Fruit fly (Drosophila melanogaster) whole organism, larva: ENCODE measurements around the gene RabGGTb.
A peak's percentile ranks its signal among the peaks of the same experiment; 100 is the strongest.

Experiments used
- noc ChIP-seq: fragments of 200-800 bp; sonication (Bioruptor generic); optimal IDR thresholded peaks from 3 replicates; lab custom pipeline; 2019; ENCODE audit warnings: missing biosample characterization, mild to moderate bottlenecking, missing genetic modification characterization, moderate library complexity

RabGGTb gene

DNA sequence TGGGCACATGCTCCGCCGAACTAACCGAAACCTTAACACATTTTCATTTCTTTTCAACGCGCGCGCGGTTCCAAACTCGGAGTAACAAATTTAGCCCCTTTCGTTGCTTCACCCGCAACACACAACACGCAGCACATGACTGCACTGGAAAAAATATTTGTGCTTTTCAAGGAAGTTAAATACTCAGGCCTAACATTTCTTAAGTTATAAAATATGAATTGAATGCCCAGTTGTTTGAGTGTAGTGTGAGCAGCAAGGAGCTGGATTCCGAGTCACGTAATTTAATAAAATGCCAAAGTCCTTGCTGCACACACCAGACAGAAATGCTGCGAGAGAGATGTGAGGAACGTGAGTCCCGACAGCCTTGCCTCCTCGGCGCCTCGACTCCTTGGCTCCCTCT is 22.5 kb downstream of the RabGGTb start:
- no peak for TF ChIP-seq noc

DNA sequence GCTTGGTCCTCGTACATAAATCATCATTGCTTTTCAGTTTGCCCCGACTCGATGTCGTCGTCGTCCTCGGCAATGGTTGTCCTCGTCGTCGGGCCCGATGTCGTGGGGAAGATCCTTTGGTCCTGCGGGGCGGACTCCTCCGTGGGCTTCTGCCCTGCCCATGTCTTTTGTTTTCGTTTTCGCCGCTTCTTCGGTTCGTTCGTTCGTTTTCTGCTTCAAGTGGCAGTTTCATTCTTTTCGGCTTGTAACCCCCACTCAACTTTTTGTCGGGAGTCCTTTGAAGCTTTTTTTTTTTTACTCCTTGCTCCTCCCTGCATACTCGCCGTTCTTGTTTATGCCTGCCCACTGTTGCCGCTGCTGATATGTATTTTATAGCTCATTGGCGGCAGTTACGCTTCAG is 24.7 kb downstream of the RabGGTb start:
- TF ChIP-seq noc: no peak

DNA sequence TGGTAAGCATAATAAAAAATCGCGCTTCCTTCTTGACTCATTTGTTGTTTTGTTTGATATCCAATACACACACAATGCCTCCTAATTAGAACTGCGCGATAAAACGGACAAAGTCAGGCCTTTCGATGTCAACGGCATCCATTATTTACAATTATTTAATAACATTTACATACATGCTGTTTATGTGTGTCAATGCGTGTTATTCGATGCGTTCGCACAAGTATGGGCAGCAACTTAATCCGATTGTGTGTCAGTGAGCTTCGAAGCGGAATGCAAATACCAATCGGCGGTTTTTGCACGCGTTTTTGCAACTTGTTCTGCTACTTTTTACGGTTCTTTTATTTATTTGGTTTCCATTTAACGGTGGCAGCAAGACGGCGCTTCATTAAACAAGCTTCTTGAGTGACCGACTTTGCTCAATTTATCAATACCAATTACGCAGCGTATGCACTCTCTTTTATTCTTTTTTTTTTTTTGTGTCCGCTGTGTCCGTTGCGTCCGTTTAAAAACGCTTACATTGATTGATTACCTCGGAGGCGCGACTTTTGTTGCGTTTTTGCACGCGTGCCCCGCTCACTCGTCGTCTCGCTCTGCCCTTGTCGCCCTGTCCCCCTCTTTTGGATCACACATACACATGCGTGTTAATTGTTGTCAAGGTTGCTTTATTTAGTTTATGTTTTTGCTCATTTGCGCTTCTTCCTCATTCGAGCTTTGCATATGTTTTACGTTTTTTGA is 25.6 kb downstream of the RabGGTb start:
- no peak for TF ChIP-seq noc

DNA sequence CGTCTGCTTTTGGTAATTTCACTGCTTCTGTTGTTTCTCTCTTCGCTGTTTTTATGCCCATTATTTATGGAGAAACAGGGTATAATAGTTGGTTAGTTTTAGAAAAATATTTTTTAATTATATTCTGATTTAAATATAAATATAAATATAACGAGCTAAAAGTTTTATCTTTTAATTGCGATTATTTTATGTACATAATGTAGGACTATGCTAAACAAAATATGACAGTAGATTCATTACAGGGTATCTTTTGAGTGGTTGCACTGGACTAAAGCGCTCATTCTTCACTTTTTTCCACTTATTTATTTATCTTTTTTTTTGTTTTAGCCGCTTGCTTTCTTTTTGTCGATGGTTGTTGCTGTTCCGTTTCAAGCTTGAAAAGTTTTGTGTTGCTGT is 26.1 kb downstream of the RabGGTb start:
- TF ChIP-seq noc: peak; percentile 87

DNA sequence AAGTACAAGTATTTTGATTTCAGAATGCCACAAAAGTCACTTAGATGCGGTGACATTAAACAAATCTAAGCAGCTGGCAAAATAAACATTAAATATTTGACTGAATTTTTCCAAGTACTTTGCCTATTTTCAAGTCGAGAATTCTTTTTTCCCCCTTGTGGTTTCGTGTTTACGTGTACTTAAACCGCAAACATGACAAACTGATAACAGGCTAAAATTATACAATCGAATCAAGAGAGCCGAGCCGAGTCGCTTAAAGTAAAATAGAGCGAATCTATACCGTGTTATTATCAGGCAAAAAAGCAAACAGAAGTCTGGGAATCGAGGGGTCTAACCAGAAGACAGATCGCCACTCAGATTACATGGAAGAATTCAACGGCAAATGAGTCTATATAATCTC is 27.2 kb downstream of the RabGGTb start:
- no peak for TF ChIP-seq noc

DNA sequence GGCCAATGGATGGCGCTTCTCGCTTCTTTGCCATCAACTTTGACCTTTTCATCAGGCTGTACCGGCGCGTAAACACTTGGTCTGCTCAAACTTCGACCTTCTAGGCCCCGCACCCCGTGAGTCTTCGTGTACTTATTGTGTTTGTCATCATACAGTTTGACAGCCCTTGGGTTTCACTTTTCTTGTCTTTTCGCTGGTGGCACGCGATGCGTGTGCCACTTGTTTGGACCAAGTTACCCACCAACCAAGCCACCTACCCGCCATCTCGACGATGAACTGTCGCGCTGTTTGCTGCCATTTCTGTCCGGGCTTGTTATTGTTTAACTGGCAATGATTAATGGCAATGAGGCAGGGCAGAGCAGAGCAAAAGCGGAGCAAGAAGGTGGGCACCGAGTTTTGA is 28.9 kb downstream of the RabGGTb start:
- no peak for TF ChIP-seq noc

DNA sequence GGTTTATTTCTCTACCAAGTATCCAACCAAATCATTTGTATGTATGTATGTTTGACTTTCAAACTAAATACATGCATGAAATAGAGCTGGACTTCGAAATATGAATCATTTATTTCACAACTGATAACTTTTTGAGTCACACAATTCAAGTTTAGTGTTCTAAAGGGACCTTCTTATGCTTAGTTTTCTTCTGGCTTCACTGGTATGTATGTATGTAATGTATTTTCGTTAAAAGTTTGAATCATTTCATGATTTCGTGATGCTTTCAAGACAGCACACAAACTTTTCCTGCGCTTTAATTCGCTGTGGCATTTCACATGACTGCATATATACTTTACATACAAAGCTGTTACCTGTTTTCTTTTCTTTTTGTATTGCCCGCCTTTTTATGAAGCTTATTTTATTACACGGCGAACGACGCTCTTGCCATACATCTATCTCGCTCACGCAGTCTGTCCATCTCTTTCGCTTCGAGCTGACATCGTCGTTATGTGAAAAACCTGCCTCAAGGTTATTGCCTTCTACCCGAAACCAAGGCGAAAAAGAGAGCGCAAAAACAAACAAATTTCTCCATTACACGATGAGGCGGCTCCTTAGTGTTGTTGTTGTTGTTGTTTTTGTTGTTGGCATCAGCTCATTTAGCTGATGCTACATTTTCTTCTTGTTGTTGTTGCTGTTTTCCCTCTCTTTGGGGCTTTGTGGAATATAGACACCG is 29.7 kb downstream of the RabGGTb start:
- TF ChIP-seq noc: no peak

DNA sequence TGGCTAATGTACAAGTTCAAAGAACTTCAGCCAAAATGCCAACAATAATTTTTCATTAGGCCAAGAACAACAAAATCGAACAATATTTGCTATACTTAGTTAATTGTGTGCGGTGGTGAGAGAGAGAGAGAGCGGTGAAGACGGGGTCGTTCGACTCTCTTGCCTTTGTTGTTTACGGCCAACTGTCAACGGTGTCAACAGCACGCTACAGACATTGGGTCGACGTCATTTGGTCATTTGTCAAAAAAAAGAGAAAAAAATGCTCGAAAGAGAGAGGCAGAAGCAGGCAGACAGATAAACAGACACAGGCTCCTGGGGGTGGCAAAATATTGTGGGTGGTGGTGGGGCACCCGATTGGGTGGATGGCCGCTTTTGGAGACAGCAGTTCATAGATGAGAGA is 30.6 kb downstream of the RabGGTb start:
- no peak for TF ChIP-seq noc

DNA sequence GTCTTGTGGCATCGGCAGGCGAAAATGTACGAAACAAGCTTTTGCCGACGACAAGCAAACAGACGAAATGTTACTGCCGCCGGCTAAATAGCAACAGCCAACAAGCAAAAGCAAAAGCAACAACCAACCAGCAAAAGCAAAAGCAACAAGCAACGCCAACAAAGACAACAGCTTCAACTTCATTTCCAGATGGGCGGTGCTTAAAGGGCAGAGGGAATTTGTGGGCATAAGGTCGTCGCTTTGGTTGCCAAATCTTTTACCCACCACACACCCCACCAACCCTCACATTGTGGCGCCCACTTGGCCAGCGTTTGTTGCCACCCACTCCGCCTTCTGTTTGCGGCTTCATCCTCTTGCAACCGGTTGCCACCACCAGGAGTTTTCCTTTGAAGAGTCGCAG is 32.0 kb downstream of the RabGGTb start:
- no peak for TF ChIP-seq noc

DNA sequence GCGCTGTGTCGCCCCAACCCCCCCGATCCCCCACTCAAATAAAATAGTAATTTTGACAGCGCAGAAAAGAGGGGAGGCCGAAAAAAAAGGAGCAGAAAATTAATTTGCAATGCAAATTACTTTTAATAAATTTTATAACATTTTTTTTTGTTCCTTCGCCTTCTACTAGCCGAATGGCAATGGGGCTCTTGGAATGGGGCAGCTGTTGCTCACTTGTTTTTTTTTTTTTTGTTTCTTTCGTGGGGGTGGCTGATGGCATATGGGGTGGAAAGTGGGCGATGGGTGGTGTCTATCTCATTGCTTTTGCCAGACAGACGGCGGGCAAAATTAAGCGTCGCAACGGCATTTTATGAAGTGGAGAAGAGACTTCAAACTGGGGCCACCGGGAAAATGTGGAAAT is 41.7 kb downstream of the RabGGTb start:
- TF ChIP-seq noc: no peak

DNA sequence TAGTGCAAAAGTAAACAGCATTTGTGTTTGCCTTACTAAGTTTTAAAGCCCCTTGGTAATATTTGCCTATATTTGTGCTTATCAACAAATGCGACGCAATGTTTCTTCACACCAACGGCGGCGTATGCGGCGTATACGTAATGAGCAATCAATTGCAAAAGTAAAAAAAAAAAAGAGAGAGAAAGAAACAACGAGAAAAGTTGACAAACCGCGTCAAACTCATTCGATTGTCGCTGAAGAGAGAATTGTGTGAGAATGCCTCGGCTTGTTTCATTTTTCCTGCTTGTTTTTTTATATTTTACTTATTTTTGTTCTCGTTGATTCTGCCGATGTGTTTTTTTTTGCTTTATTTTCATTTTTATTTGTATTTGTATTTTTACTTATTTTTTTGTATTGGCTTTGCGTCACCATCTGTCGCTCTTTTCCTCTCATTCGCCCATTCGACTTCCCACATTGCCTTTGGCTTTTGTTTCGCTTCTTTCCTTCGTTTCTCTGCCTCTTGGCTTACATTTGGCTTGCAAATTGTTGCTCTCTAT is 45.4 kb downstream of the RabGGTb start:
- TF ChIP-seq noc: no peak
